Worm (Caenorhabditis elegans) whole organism, young adult: Measurements from ENCODE around the gene ZC404.16.

Source experiments
- B0336.3 ChIP-seq: fragments of 200-800 bp; sonication (Bioruptor generic); IDR thresholded peaks from 2 replicates; pipeline ENCODE4 v1.3.6; 2022; ENCODE audit warnings: missing genetic modification characterization, missing compliant biosample characterization
- D2030.7 ChIP-seq: fragments of 200-800 bp; sonication (Bioruptor generic); IDR thresholded peaks from 2 replicates; pipeline ENCODE4 v1.3.6; 2022; ENCODE audit warnings: missing genetic modification reagents, missing genetic modification characterization, missing compliant biosample characterization
- F33H1.4 ChIP-seq: fragments of 200-800 bp; sonication (Bioruptor generic); IDR thresholded peaks from 2 replicates; pipeline ENCODE4 v1.3.6; 2022; ENCODE audit warnings: missing genetic modification reagents, missing genetic modification characterization, missing compliant biosample characterization
- F49E8.2 ChIP-seq: sonication (generic microtip); optimal IDR thresholded peaks from 3 replicates; lab custom pipeline; 2017; ENCODE audit warnings: missing genetic modification characterization, mild to moderate bottlenecking, missing compliant biosample characterization, antibody characterized with exemption, moderate library complexity; ENCODE audit not compliant: insufficient read depth
- F52B5.7 ChIP-seq: sonication (generic microtip); optimal IDR thresholded peaks from 2 replicates; lab custom pipeline; 2016; ENCODE audit warnings: mild to moderate bottlenecking, missing genetic modification characterization, missing compliant biosample characterization
- Y53G8AR.9 ChIP-seq: fragments of 200-800 bp; sonication (Bioruptor generic); conservative IDR thresholded peaks from 2 replicates; pipeline ENCODE4 v1.3.6; 2022; ENCODE audit warnings: missing genetic modification reagents, missing genetic modification characterization, missing compliant biosample characterization
- Y79H2A.3 ChIP-seq: fragments of 200-800 bp; sonication (Bioruptor generic); conservative IDR thresholded peaks from 2 replicates; pipeline ENCODE4 v1.3.6; 2022; ENCODE audit warnings: missing genetic modification reagents, missing genetic modification characterization, missing compliant biosample characterization
- akir-1 ChIP-seq: fragments of 200-800 bp; sonication (Bioruptor generic); optimal IDR thresholded peaks from 2 replicates; lab custom pipeline; 2018; ENCODE audit warnings: mild to moderate bottlenecking, missing genetic modification characterization, moderate library complexity, missing compliant biosample characterization
- ama-1 ChIP-seq, 3 experiments: fragments of 150-350 bp in 1 of 3; sonication (generic microtip) in 2 of 3; optimal IDR thresholded peaks; 2 replicates each; lab custom pipeline; 2014 to 2018; ENCODE audit warnings: missing biosample characterization in 2 of 3, missing genetic modification characterization in 2 of 3, missing genetic modification reagents in 2 of 3
- aptf-3 ChIP-seq: fragments of 200-800 bp; sonication (Bioruptor generic); IDR thresholded peaks from 2 replicates; pipeline ENCODE4 v1.3.6; 2022; ENCODE audit warnings: missing genetic modification characterization, missing compliant biosample characterization
- atf-7 ChIP-seq: sonication (generic microtip); optimal IDR thresholded peaks from 2 replicates; lab custom pipeline; 2017; ENCODE audit warnings: mild to moderate bottlenecking, missing genetic modification characterization, missing compliant biosample characterization
- athp-1 ChIP-seq: sonication (generic microtip); optimal IDR thresholded peaks from 2 replicates; lab custom pipeline; 2017; ENCODE audit warnings: mild to moderate bottlenecking, missing genetic modification characterization, missing compliant biosample characterization
- attf-5 ChIP-seq: fragments of 200-800 bp; sonication (Bioruptor generic); optimal IDR thresholded peaks from 2 replicates; lab custom pipeline; 2018; ENCODE audit warnings: mild to moderate bottlenecking, missing genetic modification characterization, missing compliant biosample characterization
- attf-6 ChIP-seq: fragments of 200-800 bp; sonication (Bioruptor generic); IDR thresholded peaks from 2 replicates; pipeline ENCODE4 v1.3.6; 2022; ENCODE audit warnings: missing genetic modification reagents, missing genetic modification characterization, missing compliant biosample characterization
- ceh-100 ChIP-seq: fragments of 200-800 bp; sonication (Bioruptor generic); IDR thresholded peaks from 2 replicates; pipeline ENCODE4 v1.3.6; 2022; ENCODE audit warnings: missing genetic modification reagents, missing genetic modification characterization, missing compliant biosample characterization
- die-1 ChIP-seq: sonication (generic microtip); optimal IDR thresholded peaks from 2 replicates; lab custom pipeline; 2016; ENCODE audit warnings: missing genotype, mild to moderate bottlenecking, missing genetic modification characterization, missing compliant biosample characterization
- dox-1 ChIP-seq: fragments of 200-800 bp; sonication (Bioruptor generic); IDR thresholded peaks from 2 replicates; pipeline ENCODE4 v1.3.6; 2022; ENCODE audit warnings: missing genetic modification reagents, missing genetic modification characterization, missing compliant biosample characterization
- ekl-4 ChIP-seq: fragments of 200-800 bp; sonication (Bioruptor generic); IDR thresholded peaks from 2 replicates; pipeline ENCODE4 v1.3.6; 2022; ENCODE audit warnings: missing genetic modification reagents, missing genetic modification characterization, missing compliant biosample characterization
- him-1 ChIP-seq: sonication (generic microtip); optimal IDR thresholded peaks from 2 replicates; lab custom pipeline; 2016; ENCODE audit warnings: missing genotype, missing genetic modification reagents, missing genetic modification characterization, missing compliant biosample characterization
- hlh-12 ChIP-seq: sonication (generic microtip); optimal IDR thresholded peaks from 2 replicates; lab custom pipeline; 2016; ENCODE audit warnings: missing genetic modification characterization, missing compliant biosample characterization
- hmg-1.2 ChIP-seq: fragments of 200-800 bp; sonication (Bioruptor generic); IDR thresholded peaks from 2 replicates; pipeline ENCODE4 v1.3.6; 2022; ENCODE audit warnings: missing genetic modification reagents, missing genetic modification characterization, missing compliant biosample characterization
- hrde-1 ChIP-seq: sonication (generic microtip); optimal IDR thresholded peaks from 2 replicates; lab custom pipeline; 2016; ENCODE audit warnings: missing genetic modification characterization, mild to moderate bottlenecking, missing compliant biosample characterization, moderate library complexity, missing genotype, missing genetic modification reagents, borderline replicate concordance
- hsf-1 ChIP-seq: fragments of 200-800 bp; sonication (Bioruptor generic); IDR thresholded peaks from 2 replicates; pipeline ENCODE4 v1.3.6; 2022; ENCODE audit warnings: missing genetic modification reagents, missing genetic modification characterization, missing compliant biosample characterization
- let-607 ChIP-seq, 2 experiments: fragments of 200-800 bp in 1 of 2; sonication (Bioruptor generic) in 1 of 2; sonication (generic microtip) in 1 of 2; optimal IDR thresholded peaks; 2 replicates each; lab custom pipeline; 2016 to 2018; ENCODE audit warnings: mild to moderate bottlenecking in 2 of 2, missing compliant biosample characterization in 2 of 2, missing genetic modification characterization in 2 of 2, moderate library complexity in 2 of 2, missing genotype in 1 of 2
- lin-26 ChIP-seq: fragments of 200-800 bp; sonication (Bioruptor generic); IDR thresholded peaks from 2 replicates; pipeline ENCODE4 v1.3.6; 2022; ENCODE audit warnings: missing genetic modification reagents, missing genetic modification characterization, missing compliant biosample characterization
- lin-54 ChIP-seq: fragments of 200-800 bp; sonication (Bioruptor generic); optimal IDR thresholded peaks from 2 replicates; lab custom pipeline; 2018; ENCODE audit warnings: mild to moderate bottlenecking, missing genetic modification characterization, missing compliant biosample characterization
- lsl-1 ChIP-seq: fragments of 200-800 bp; sonication (Bioruptor generic); optimal IDR thresholded peaks from 2 replicates; lab custom pipeline; 2018; ENCODE audit warnings: mild to moderate bottlenecking, missing genetic modification characterization, moderate library complexity, missing compliant biosample characterization
- madf-3 ChIP-seq: fragments of 200-800 bp; sonication (Bioruptor generic); IDR thresholded peaks from 2 replicates; pipeline ENCODE4 v1.3.6; 2022; ENCODE audit warnings: missing genetic modification reagents, missing genetic modification characterization, missing compliant biosample characterization
- madf-6 ChIP-seq: fragments of 200-800 bp; sonication (Bioruptor generic); IDR thresholded peaks from 2 replicates; pipeline ENCODE4 v1.3.6; 2022; ENCODE audit warnings: missing genetic modification reagents, missing genetic modification characterization, missing compliant biosample characterization
- madf-8 ChIP-seq: fragments of 200-800 bp; sonication (Bioruptor generic); conservative IDR thresholded peaks from 2 replicates; pipeline ENCODE4 v1.3.6; 2022; ENCODE audit warnings: missing genetic modification reagents, missing genetic modification characterization, missing compliant biosample characterization
- mxl-1 ChIP-seq: sonication (generic microtip); optimal IDR thresholded peaks from 2 replicates; lab custom pipeline; 2016; ENCODE audit warnings: missing genetic modification characterization, missing compliant biosample characterization
- pbrm-1 ChIP-seq: fragments of 200-800 bp; sonication (Bioruptor generic); IDR thresholded peaks from 2 replicates; pipeline ENCODE4 v1.3.6; 2022; ENCODE audit warnings: missing genetic modification reagents, missing genetic modification characterization, missing compliant biosample characterization
- rcor-1 ChIP-seq: fragments of 200-800 bp; sonication (Bioruptor generic); IDR thresholded peaks from 2 replicates; pipeline ENCODE4 v1.3.6; 2022; ENCODE audit warnings: missing genetic modification reagents, missing genetic modification characterization, missing compliant biosample characterization
- repo-1 ChIP-seq: sonication (generic microtip); optimal IDR thresholded peaks from 2 replicates; lab custom pipeline; 2017; ENCODE audit warnings: mild to moderate bottlenecking, missing genetic modification characterization, missing compliant biosample characterization
- rpc-1 ChIP-seq, 2 experiments: fragments of 150-350 bp in 1 of 2; sonication (generic microtip) in 1 of 2; optimal IDR thresholded peaks; 2 replicates each; lab custom pipeline; 2014 to 2018; ENCODE audit warnings: missing biosample characterization in 1 of 2, missing genetic modification characterization in 1 of 2, missing genetic modification reagents in 1 of 2, missing genotype in 1 of 2
- sptf-2 ChIP-seq: fragments of 200-800 bp; sonication (Bioruptor generic); optimal IDR thresholded peaks from 2 replicates; lab custom pipeline; 2018; ENCODE audit warnings: mild to moderate bottlenecking, missing genetic modification characterization, missing compliant biosample characterization
- tbp1 ChIP-seq: fragments of 200-800 bp; sonication (Bioruptor generic); optimal IDR thresholded peaks from 2 replicates; lab custom pipeline; 2018; ENCODE audit warnings: mild to moderate bottlenecking, missing genetic modification characterization, missing compliant biosample characterization
- tlf-1 ChIP-seq: fragments of 200-800 bp; sonication (Bioruptor generic); optimal IDR thresholded peaks from 2 replicates; lab custom pipeline; 2018; ENCODE audit warnings: mild to moderate bottlenecking, missing genetic modification characterization, missing compliant biosample characterization
- xnd-1 ChIP-seq: sonication (generic microtip); optimal IDR thresholded peaks from 2 replicates; lab custom pipeline; 2016; ENCODE audit warnings: missing genotype, missing genetic modification reagents, missing genetic modification characterization, missing compliant biosample characterization
- ztf-22 ChIP-seq: fragments of 200-800 bp; sonication (Bioruptor generic); optimal IDR thresholded peaks from 2 replicates; lab custom pipeline; 2018; ENCODE audit warnings: mild to moderate bottlenecking, missing genetic modification characterization, moderate library complexity, missing compliant biosample characterization
- ztf-26 ChIP-seq: sonication (generic microtip); optimal IDR thresholded peaks from 2 replicates; lab custom pipeline; 2017; ENCODE audit warnings: missing genetic modification characterization, missing compliant biosample characterization
- ztf-28 ChIP-seq: fragments of 200-800 bp; sonication (Bioruptor generic); IDR thresholded peaks from 2 replicates; pipeline ENCODE4 v1.3.6; 2022; ENCODE audit warnings: missing genetic modification reagents, missing genetic modification characterization, missing compliant biosample characterization
- ztf-6 ChIP-seq: fragments of 200-800 bp; sonication (Bioruptor generic); IDR thresholded peaks from 2 replicates; pipeline ENCODE4 v1.3.6; 2022; ENCODE audit warnings: missing genetic modification reagents, missing genetic modification characterization, missing compliant biosample characterization

The ZC404.16 gene

ce11 chrV:6784853-6785492, 11.3 kb upstream of the ZC404.16 start, which contains the start of the genes spn-4 and spe-39 (continued):
- 0 out of 2 replicates have a peak, but pooled peaks have one; percentile 57 for TF ChIP-seq Y53G8AR.9 (GFP tag; lab: Robert Waterston, UW)

ce11 chrV:6783044-6783625, 9.5 kb upstream of the ZC404.16 start:
- no peak for TF ChIP-seq let-607 (tag; optimal IDR thresholded peaks at IDR 0.05; lab: Kevin White, UChicago)
- TF ChIP-seq rpc-1 (optimal IDR thresholded peaks at IDR 0.05; lab: Kevin White, UChicago): no peak
- TF ChIP-seq rpc-1 (tag; optimal IDR thresholded peaks at IDR 0.05; lab: Kevin White, UChicago): no peak
- no peak for TF ChIP-seq ztf-26 (tag; lab: Kevin White, UChicago)
- peak; percentile 79 for TF ChIP-seq madf-6 (GFP tag; lab: Robert Waterston, UW)
- peak; percentile 39 for TF ChIP-seq mxl-1 (tag; lab: Kevin White, UChicago)
- TF ChIP-seq aptf-3: 0 out of 2 replicates have a peak, but pooled peaks have one; percentile 49
- peak; percentile 78 for TF ChIP-seq Y79H2A.3
- no peak for TF ChIP-seq sptf-2
- peak; percentile 46 for TF ChIP-seq lin-54
- peak; percentile 45; the same call in 1 of the 2 replicates for TF ChIP-seq rcor-1 (GFP tag; lab: Robert Waterston, UW)
- peak; percentile 58; the same call in 1 of the 2 replicates for TF ChIP-seq hsf-1 (GFP tag; lab: Robert Waterston, UW)
- TF ChIP-seq hmg-1.2 (GFP tag; lab: Robert Waterston, UW): peak; percentile 39
- peak; percentile 51; the same call in 1 of the 2 replicates for TF ChIP-seq Y53G8AR.9 (GFP tag; lab: Robert Waterston, UW)
- TF ChIP-seq atf-7: peak; percentile 27
- TF ChIP-seq tbp1 (GFP tag; lab: Kevin White, UChicago): peak; percentile 32
- TF ChIP-seq ztf-6 (GFP tag; lab: Robert Waterston, UW): no peak
- TF ChIP-seq F52B5.7 (tag; lab: Kevin White, UChicago): peak; percentile 45
- TF ChIP-seq B0336.3: peak; percentile 93
- peak; percentile 57 for TF ChIP-seq lsl-1 (GFP tag; lab: Kevin White, UChicago)
- TF ChIP-seq hlh-12 (tag; lab: Kevin White, UChicago): no peak
- peak; percentile 45 for TF ChIP-seq D2030.7 (GFP tag; lab: Robert Waterston, UW)
- 0 out of 2 replicates have a peak, but pooled peaks have one; percentile 8 for TF ChIP-seq pbrm-1 (GFP tag; lab: Robert Waterston, UW)
- TF ChIP-seq attf-5 (GFP tag; lab: Kevin White, UChicago): peak; percentile 38
- TF ChIP-seq tlf-1 (GFP tag; lab: Kevin White, UChicago): peak; percentile 75
- TF ChIP-seq dox-1 (GFP tag; lab: Robert Waterston, UW): peak; percentile 58
- TF ChIP-seq athp-1 (tag; lab: Kevin White, UChicago): peak; percentile 67
- peak; percentile 25 for TF ChIP-seq repo-1 (tag; lab: Kevin White, UChicago)
- no peak for TF ChIP-seq ama-1 (optimal IDR thresholded peaks at IDR 0.05; lab: Kevin White, UChicago)
- TF ChIP-seq ama-1 (GFP tag; optimal IDR thresholded peaks at IDR 0.05; lab: Kevin White, UChicago): peak in 1 of 2 experiments; percentile 69
- peak; percentile 65 for TF ChIP-seq ekl-4
- TF ChIP-seq madf-3 (GFP tag; lab: Robert Waterston, UW): peak; percentile 70; the same call in 1 of the 2 replicates
- 0 out of 2 replicates have a peak, but pooled peaks have one; percentile 28 for TF ChIP-seq ceh-100
- TF ChIP-seq akir-1: no peak
- TF ChIP-seq die-1: peak; percentile 34
- peak; percentile 21; the same call in 1 of the 2 replicates for TF ChIP-seq F33H1.4 (GFP tag; lab: Robert Waterston, UW)
- TF ChIP-seq F49E8.2 (tag; lab: Kevin White, UChicago): peak; percentile 66
- TF ChIP-seq lin-26 (GFP tag; lab: Robert Waterston, UW): peak; percentile 81; the same call in 1 of the 2 replicates
- TF ChIP-seq hrde-1 (tag; lab: Kevin White, UChicago): peak; percentile 32
- peak; percentile 3 for TF ChIP-seq madf-8
- TF ChIP-seq ztf-22 (GFP tag; lab: Kevin White, UChicago): no peak
- peak; percentile 50 for TF ChIP-seq xnd-1 (tag; lab: Kevin White, UChicago)
- TF ChIP-seq ztf-28 (GFP tag; lab: Robert Waterston, UW): no peak
- peak; percentile 65; the same call in 1 of the 2 replicates for TF ChIP-seq attf-6 (GFP tag; lab: Robert Waterston, UW)
- no peak for TF ChIP-seq him-1 (tag; lab: Kevin White, UChicago)
